Worm (Caenorhabditis elegans): Measurements from ENCODE around the gene npr-10.

The npr-10 gene

DNA sequence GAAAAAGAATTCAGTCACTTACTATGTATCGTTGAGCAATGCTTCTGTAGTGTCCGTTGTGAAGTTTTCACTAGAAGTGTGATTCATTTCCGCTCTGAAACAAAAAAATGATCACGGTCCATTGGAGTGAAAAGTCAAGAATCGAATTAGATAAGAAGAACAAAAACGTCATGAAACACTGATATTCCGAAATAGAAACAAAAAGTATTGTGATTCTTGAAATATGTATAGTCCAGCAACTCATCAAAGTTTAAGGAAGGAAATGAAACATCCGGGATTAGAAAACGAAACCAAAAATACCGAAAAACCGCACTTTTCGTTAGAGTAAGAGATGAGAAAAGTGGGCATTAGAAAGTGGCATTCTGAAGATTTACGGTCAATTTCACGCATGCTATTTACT is at the start of gene npr-10:
Gene npr-10, minus strand, starts transcription at position 101 of the 400 bp plus-strand sequence.
- TF ChIP-seq flt-1 (GFP tag; IDR thresholded peaks at IDR 0.05) = no peak
- TF ChIP-seq cog-1 (tag; optimal IDR thresholded peaks at IDR 0.05) = no peak
- no peak for TF ChIP-seq ref-1 (GFP tag; conservative IDR thresholded peaks at IDR 0.05)
- TF ChIP-seq ztf-29 (GFP tag; IDR thresholded peaks at IDR 0.05) = no peak
- TF ChIP-seq ztf-23 (GFP tag; IDR thresholded peaks at IDR 0.05) = no peak

DNA sequence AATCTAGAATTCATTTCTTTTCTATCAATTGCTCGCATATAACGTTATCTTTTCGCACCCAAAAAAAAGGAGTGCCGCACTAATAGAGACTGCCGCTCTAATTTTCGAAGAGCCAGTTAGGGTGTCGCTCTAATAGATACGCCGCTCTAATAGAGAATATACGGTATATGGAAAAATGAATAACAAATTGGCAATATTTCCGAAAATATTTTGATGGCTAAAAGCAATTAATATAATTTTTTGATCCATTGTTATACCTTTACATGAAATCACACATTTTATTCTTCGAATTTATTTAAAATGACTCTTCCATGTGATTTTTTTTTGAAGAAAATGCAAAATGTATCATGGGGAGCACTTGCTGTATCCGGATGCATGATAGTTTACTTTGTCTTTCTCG is 45.4 kb upstream of the npr-10 start, which contains the start of gene K03A11.4:
Gene K03A11.4, plus strand, starts transcription at position 301 of the 400 bp plus-strand sequence.
- TF ChIP-seq T22C8.4 (GFP tag; IDR thresholded peaks at IDR 0.05) = no peak
- TF ChIP-seq ztf-23 (GFP tag; IDR thresholded peaks at IDR 0.05) = no peak
- TF ChIP-seq flt-1 (GFP tag; IDR thresholded peaks at IDR 0.05) = no peak
- no peak for TF ChIP-seq ztf-29 (GFP tag; IDR thresholded peaks at IDR 0.05)
- no peak for TF ChIP-seq cog-1 (tag; optimal IDR thresholded peaks at IDR 0.05)
- no peak for TF ChIP-seq ref-1 (GFP tag; conservative IDR thresholded peaks at IDR 0.05)
- no peak for TF ChIP-seq tab-1 (GFP tag; IDR thresholded peaks at IDR 0.05)
- TF ChIP-seq med-1 (GFP tag; optimal IDR thresholded peaks at IDR 0.05; ENCODE audit: insufficient read depth) = no peak
- TF ChIP-seq klf-2 (GFP tag; conservative IDR thresholded peaks at IDR 0.05) = no peak

DNA sequence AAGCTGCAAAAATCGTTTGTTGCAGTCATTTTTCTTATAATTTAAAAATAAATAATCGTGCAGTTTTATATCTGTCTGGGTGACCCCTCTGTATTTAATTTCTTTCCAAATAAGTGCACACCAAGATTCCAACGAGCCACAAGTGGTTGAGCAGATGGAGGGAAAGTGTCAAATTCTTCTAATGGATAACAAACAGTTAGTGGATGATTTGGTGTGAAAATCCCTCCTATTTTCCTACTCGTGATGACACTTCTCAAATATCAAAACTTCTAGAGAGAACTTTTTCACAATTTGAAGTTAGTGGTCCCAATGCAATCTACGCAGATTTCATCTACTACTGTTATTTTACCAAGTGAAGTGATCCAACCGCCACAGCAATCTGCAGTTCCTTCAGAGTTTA is 41.9 kb upstream of the npr-10 start, which contains the start of gene ceh-28:
Gene ceh-28, plus strand, starts transcription at position 301 of the 400 bp plus-strand sequence.
- TF ChIP-seq flt-1 (GFP tag; IDR thresholded peaks at IDR 0.05) (no peak), med-1 (GFP tag; optimal IDR thresholded peaks at IDR 0.05; ENCODE audit: insufficient read depth) (no peak), ztf-23 (GFP tag; IDR thresholded peaks at IDR 0.05) (no peak), tab-1 (GFP tag; IDR thresholded peaks at IDR 0.05) (no peak), cog-1 (tag; optimal IDR thresholded peaks at IDR 0.05) (no peak), ztf-29 (GFP tag; IDR thresholded peaks at IDR 0.05) (no peak), klf-2 (GFP tag; conservative IDR thresholded peaks at IDR 0.05) (no peak), T22C8.4 (GFP tag; IDR thresholded peaks at IDR 0.05) (no peak), ref-1 (GFP tag; conservative IDR thresholded peaks at IDR 0.05) (no peak)

DNA sequence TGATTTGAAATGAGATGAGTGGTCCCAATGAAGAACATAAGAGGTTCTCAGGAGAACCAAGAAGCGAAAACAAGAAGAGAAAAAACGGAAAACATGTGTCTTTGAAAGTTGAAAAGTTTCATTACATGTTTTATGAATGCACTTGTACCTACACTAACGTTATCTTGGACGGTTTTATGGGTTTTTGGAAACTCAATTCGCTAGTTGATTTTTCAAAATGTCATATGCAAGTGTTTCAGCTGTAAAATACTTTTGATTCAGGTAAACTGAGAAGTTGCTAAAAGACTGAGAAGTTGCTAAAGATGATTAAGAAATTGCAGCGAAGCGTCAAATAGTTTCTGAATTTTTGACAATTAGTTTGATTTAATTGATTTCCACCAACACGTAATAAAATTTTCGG is 38.6 kb upstream of the npr-10 start, which contains the start of gene cpx-2:
Gene cpx-2, minus strand, starts transcription at position 101 of the 400 bp plus-strand sequence.
- no peak for TF ChIP-seq T22C8.4 (GFP tag; IDR thresholded peaks at IDR 0.05)
- TF ChIP-seq med-1 (GFP tag; optimal IDR thresholded peaks at IDR 0.05; ENCODE audit: insufficient read depth) = no peak
- TF ChIP-seq ztf-23 (GFP tag; IDR thresholded peaks at IDR 0.05) = no peak
- TF ChIP-seq tab-1 (GFP tag; IDR thresholded peaks at IDR 0.05) = no peak
- TF ChIP-seq cog-1 (tag; optimal IDR thresholded peaks at IDR 0.05) = no peak
- no peak for TF ChIP-seq klf-2 (GFP tag; conservative IDR thresholded peaks at IDR 0.05)
- TF ChIP-seq flt-1 (GFP tag; IDR thresholded peaks at IDR 0.05) = no peak
- TF ChIP-seq ref-1 (GFP tag; conservative IDR thresholded peaks at IDR 0.05) = no peak

- TF ChIP-seq flt-1 (GFP tag; IDR thresholded peaks at IDR 0.05) (no peak), ref-1 (GFP tag; conservative IDR thresholded peaks at IDR 0.05) (no peak), med-1 (GFP tag; optimal IDR thresholded peaks at IDR 0.05; ENCODE audit: insufficient read depth) (no peak), ztf-29 (GFP tag; IDR thresholded peaks at IDR 0.05) (no peak), klf-2 (GFP tag; conservative IDR thresholded peaks at IDR 0.05) (no peak), tab-1 (GFP tag; IDR thresholded peaks at IDR 0.05) (no peak), cog-1 (tag; optimal IDR thresholded peaks at IDR 0.05) (no peak), T22C8.4 (GFP tag; IDR thresholded peaks at IDR 0.05) (no peak), ztf-23 (GFP tag; IDR thresholded peaks at IDR 0.05) (no peak)
Measured at ce11 chrX:13062934-13063585, 30.6 kb upstream of the npr-10 start, which contains the start of gene K03A11.5. Gene K03A11.5 (plus strand): TSS chrX:13063535.

DNA sequence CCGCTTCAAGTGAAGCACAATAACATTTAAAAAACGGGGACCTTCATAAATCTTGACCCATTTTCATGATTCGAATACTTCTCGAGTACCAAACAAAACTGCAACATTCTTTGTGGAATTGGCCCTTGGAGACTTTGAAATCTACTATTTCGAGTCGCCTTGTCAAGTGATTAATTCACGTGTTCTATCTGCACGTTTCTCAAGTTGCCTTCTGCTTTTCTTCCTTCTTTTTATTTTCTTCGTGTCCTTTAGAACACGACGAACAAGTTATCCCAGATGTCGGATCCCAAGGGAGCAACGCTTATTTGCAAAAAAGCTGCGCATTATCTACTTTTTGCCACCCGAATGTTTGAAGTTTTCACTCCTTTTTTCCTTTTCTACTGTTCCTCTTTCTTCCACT is 28.9 kb upstream of the npr-10 start:
- TF ChIP-seq cog-1 (tag; optimal IDR thresholded peaks at IDR 0.05) = no peak
- TF ChIP-seq T22C8.4 (GFP tag; IDR thresholded peaks at IDR 0.05) = no peak
- no peak for TF ChIP-seq ztf-29 (GFP tag; IDR thresholded peaks at IDR 0.05)
- no peak for TF ChIP-seq med-1 (GFP tag; optimal IDR thresholded peaks at IDR 0.05; ENCODE audit: insufficient read depth)
- TF ChIP-seq klf-2 (GFP tag; conservative IDR thresholded peaks at IDR 0.05) = no peak

ce11 chrX:13059984-13060383 is 27.5 kb upstream of the npr-10 start:
- TF ChIP-seq flt-1 (GFP tag; IDR thresholded peaks at IDR 0.05) (no peak), ztf-23 (GFP tag; IDR thresholded peaks at IDR 0.05) (no peak), klf-2 (GFP tag; conservative IDR thresholded peaks at IDR 0.05) (no peak), ref-1 (GFP tag; conservative IDR thresholded peaks at IDR 0.05) (no peak), cog-1 (tag; optimal IDR thresholded peaks at IDR 0.05) (no peak), tab-1 (GFP tag; IDR thresholded peaks at IDR 0.05) (no peak)

ce11 chrX:13055560-13055959 is 23.1 kb upstream of the npr-10 start, which contains the start of gene K03A11.6:
Gene K03A11.6 (plus strand): TSS chrX:13055860.
- TF ChIP-seq ztf-29 (GFP tag; IDR thresholded peaks at IDR 0.05) (no peak), med-1 (GFP tag; optimal IDR thresholded peaks at IDR 0.05; ENCODE audit: insufficient read depth) (no peak), ref-1 (GFP tag; conservative IDR thresholded peaks at IDR 0.05) (no peak), flt-1 (GFP tag; IDR thresholded peaks at IDR 0.05) (no peak), ztf-23 (GFP tag; IDR thresholded peaks at IDR 0.05) (no peak), cog-1 (tag; optimal IDR thresholded peaks at IDR 0.05) (no peak), T22C8.4 (GFP tag; IDR thresholded peaks at IDR 0.05) (no peak), tab-1 (GFP tag; IDR thresholded peaks at IDR 0.05) (no peak), klf-2 (GFP tag; conservative IDR thresholded peaks at IDR 0.05) (no peak)

- no peak for TF ChIP-seq tab-1 (GFP tag; IDR thresholded peaks at IDR 0.05)
- no peak for TF ChIP-seq ztf-23 (GFP tag; IDR thresholded peaks at IDR 0.05)
- no peak for TF ChIP-seq ztf-29 (GFP tag; IDR thresholded peaks at IDR 0.05)
- no peak for TF ChIP-seq cog-1 (tag; optimal IDR thresholded peaks at IDR 0.05)
- no peak for TF ChIP-seq ref-1 (GFP tag; conservative IDR thresholded peaks at IDR 0.05)
- no peak for TF ChIP-seq T22C8.4 (GFP tag; IDR thresholded peaks at IDR 0.05)
Measured at ce11 chrX:13051405-13051804, 18.9 kb upstream of the npr-10 start, which contains the start of gene K03A11.1. Gene K03A11.1 (plus strand): TSS chrX:13051705.

DNA sequence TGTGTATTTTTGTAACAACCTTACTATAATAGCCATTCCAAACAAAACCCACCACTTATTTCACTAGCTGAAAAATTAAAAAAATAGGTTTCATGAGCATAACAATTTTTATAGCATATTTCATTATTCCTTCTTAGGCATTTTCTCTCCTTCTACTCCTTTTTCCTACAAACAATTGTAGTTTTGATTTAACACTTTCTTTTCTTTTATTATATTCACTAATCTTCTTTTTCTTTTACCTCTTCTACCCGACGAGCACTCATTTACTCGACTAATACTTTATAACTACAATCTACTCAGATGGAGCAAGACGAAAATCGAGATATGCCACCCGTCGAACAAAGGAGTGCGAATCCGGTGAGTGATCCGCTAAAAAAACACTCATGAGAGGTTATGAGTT is 15.7 kb upstream of the npr-10 start, which contains the start of gene C53C7.3:
Gene C53C7.3, plus strand, starts transcription at position 301 of the 400 bp plus-strand sequence.
- TF ChIP-seq tab-1 (GFP tag; IDR thresholded peaks at IDR 0.05) (no peak), med-1 (GFP tag; optimal IDR thresholded peaks at IDR 0.05; ENCODE audit: insufficient read depth) (no peak), ref-1 (GFP tag; conservative IDR thresholded peaks at IDR 0.05) (no peak), T22C8.4 (GFP tag; IDR thresholded peaks at IDR 0.05) (no peak)

Data from whole organism, midembryonic.